Worm (Caenorhabditis elegans): ENCODE results near the gene dhs-17.

The dhs-17 gene

ce11 chrV:5991490-5992069 lies 43.0 kb downstream of the dhs-17 start (continued):
- TF ChIP-seq ceh-20 (GFP tag; IDR thresholded peaks at IDR 0.05): peak; percentile 49; the same call in 1 of the 2 replicates
- peak; percentile 27 for TF ChIP-seq ceh-28 (tag; optimal IDR thresholded peaks at IDR 0.05)
- TF ChIP-seq ctbp-1 (GFP tag; IDR thresholded peaks at IDR 0.05): peak; percentile 56; the same call in 1 of the 2 replicates
- TF ChIP-seq php-3 (GFP tag; IDR thresholded peaks at IDR 0.05): peak; percentile 83
- peak; percentile 96 for TF ChIP-seq aha-1 (tag)
- peak; percentile 67 for TF ChIP-seq nhr-11 (tag; optimal IDR thresholded peaks at IDR 0.05)
- peak in 1 of 2 experiments; percentile 7 for TF ChIP-seq hif-1 (tag; optimal IDR thresholded peaks at IDR 0.05)
- TF ChIP-seq hlh-11 (tag; optimal IDR thresholded peaks at IDR 0.05): peak; percentile 43
- TF ChIP-seq daf-19 (GFP tag; conservative IDR thresholded peaks at IDR 0.05): no peak
- no peak for TF ChIP-seq daf-16 (GFP tag; optimal IDR thresholded peaks at IDR 0.05)
- TF ChIP-seq daf-16 (tag; optimal IDR thresholded peaks at IDR 0.05): peak; percentile 68
- peak; percentile 61 for TF ChIP-seq pqm-1 (tag; optimal IDR thresholded peaks at IDR 0.05)
- TF ChIP-seq unc-130 (GFP tag; optimal IDR thresholded peaks at IDR 0.05): no peak
- no peak for TF ChIP-seq zfp-3 (GFP tag; conservative IDR thresholded peaks at IDR 0.05)
- peak; percentile 49 for TF ChIP-seq rbr-2 (tag; optimal IDR thresholded peaks at IDR 0.05)
- no peak for TF ChIP-seq lir-3 (tag; optimal IDR thresholded peaks at IDR 0.05)
- peak; percentile 37 for TF ChIP-seq nhr-48 (tag; optimal IDR thresholded peaks at IDR 0.05)
- peak; percentile 3 for TF ChIP-seq nhr-77 (tag; optimal IDR thresholded peaks at IDR 0.05)
- no peak for TF ChIP-seq gei-8 (GFP tag; optimal IDR thresholded peaks at IDR 0.05)
- TF ChIP-seq zag-1 (tag; optimal IDR thresholded peaks at IDR 0.05): no peak
- TF ChIP-seq hlh-30 (tag; optimal IDR thresholded peaks at IDR 0.05; ENCODE audit: insufficient read depth): peak; percentile 78
- TF ChIP-seq nhr-28 (tag; optimal IDR thresholded peaks at IDR 0.05): peak; percentile 80
- no peak for TF ChIP-seq lin-38 (GFP tag; IDR thresholded peaks at IDR 0.05)

- TF ChIP-seq unc-62 (GFP tag; optimal IDR thresholded peaks at IDR 0.05 in 1 of 2): peak in 1 of 2 experiments; percentile 1
- no peak for TF ChIP-seq unc-62 (tag; optimal IDR thresholded peaks at IDR 0.05)
- no peak for TF ChIP-seq lin-39 (tag; optimal IDR thresholded peaks at IDR 0.05)
These were observed 44.2 kb downstream of the dhs-17 start, which contains the start of gene fut-8 for ce11 chrV:5990383-5990782. TSS of gene fut-8 (minus strand) at chrV:5990483.

ce11 chrV:5986755-5987154 lies 47.9 kb downstream of the dhs-17 start, which contains the start of gene C10F3.7:
TSS of gene C10F3.7 (minus strand) at chrV:5986855.
- TF ChIP-seq aha-1 (tag): no peak
- TF ChIP-seq nhr-41 (GFP tag; IDR thresholded peaks at IDR 0.05): no peak
- no peak for TF ChIP-seq hif-1 (tag; optimal IDR thresholded peaks at IDR 0.05)
- no peak for TF ChIP-seq lin-15B (tag; optimal IDR thresholded peaks at IDR 0.05)
- TF ChIP-seq nhr-237 (tag; optimal IDR thresholded peaks at IDR 0.05): no peak
- TF ChIP-seq fkh-10 (GFP tag; optimal IDR thresholded peaks at IDR 0.05): no peak
- no peak for TF ChIP-seq dmd-9 (GFP tag; IDR thresholded peaks at IDR 0.05)
- TF ChIP-seq attf-4 (tag; optimal IDR thresholded peaks at IDR 0.05): no peak
- TF ChIP-seq sdz-12 (GFP tag; optimal IDR thresholded peaks at IDR 0.05): no peak
- TF ChIP-seq pha-4 (GFP tag; IDR thresholded peaks at IDR 0.05): no peak
- no peak for TF ChIP-seq pha-4 (tag; optimal IDR thresholded peaks at IDR 0.05)
- TF ChIP-seq egl-43 (GFP tag; IDR thresholded peaks at IDR 0.05): no peak
- no peak for TF ChIP-seq madf-9 (GFP tag; conservative IDR thresholded peaks at IDR 0.05)
- TF ChIP-seq vab-7 (GFP tag; IDR thresholded peaks at IDR 0.05): no peak
- TF ChIP-seq spr-1 (tag; optimal IDR thresholded peaks at IDR 0.05): no peak
- no peak for TF ChIP-seq zfp-2 (tag; optimal IDR thresholded peaks at IDR 0.05)

Measured in whole organism, L4 larva.